Worm (Caenorhabditis elegans) whole organism, mixed stage, embryonic: ENCODE measurements around the gene sdc-3.
A peak's percentile ranks its signal among the peaks of the same experiment; 100 is the strongest.

ENCODE experiments used
- blmp-1 ChIP-seq: fragments of 150-350 bp; optimal IDR thresholded peaks from 2 replicates; lab custom pipeline; 2014; ENCODE audit warnings: missing biosample characterization, missing genetic modification characterization
- ceh-39 ChIP-seq: fragments of 150-350 bp; optimal IDR thresholded peaks from 2 replicates; lab custom pipeline; 2014; ENCODE audit warnings: missing biosample characterization, missing genetic modification characterization
- ces-1 ChIP-seq: fragments of 150-350 bp; optimal IDR thresholded peaks from 2 replicates; lab custom pipeline; 2014; ENCODE audit warnings: missing biosample characterization, missing genetic modification reagents, missing genetic modification characterization
- cnd-1 ChIP-seq: fragments of 200-800 bp; sonication (Bioruptor generic); optimal IDR thresholded peaks from 2 replicates; lab custom pipeline; 2018; ENCODE audit warnings: mild to moderate bottlenecking, missing genetic modification characterization, missing compliant biosample characterization
- drap-1 ChIP-seq: fragments of 200-800 bp; sonication (Bioruptor generic); optimal IDR thresholded peaks from 3 replicates; lab custom pipeline; 2018; ENCODE audit warnings: mild to moderate bottlenecking, missing genetic modification characterization, missing compliant biosample characterization
- elt-1 ChIP-seq: sonication (generic microtip); optimal IDR thresholded peaks from 2 replicates; lab custom pipeline; 2017; ENCODE audit warnings: missing genetic modification characterization, mild to moderate bottlenecking, missing compliant biosample characterization, antibody characterized with exemption, moderate library complexity, borderline replicate concordance; ENCODE audit not compliant: insufficient read depth
- flh-1 ChIP-seq: fragments of 200-800 bp; sonication (Bioruptor generic); optimal IDR thresholded peaks from 2 replicates; lab custom pipeline; 2018; ENCODE audit warnings: mild to moderate bottlenecking, missing genetic modification characterization, moderate library complexity, missing compliant biosample characterization
- hlh-1 ChIP-seq: fragments of 150-350 bp; optimal IDR thresholded peaks from 2 replicates; lab custom pipeline; 2014; ENCODE audit warnings: missing biosample characterization, missing genetic modification reagents, missing genetic modification characterization
- lin-13 ChIP-seq: fragments of 150-350 bp; optimal IDR thresholded peaks from 2 replicates; lab custom pipeline; 2014; ENCODE audit warnings: missing biosample characterization, missing genetic modification characterization
- lin-32 ChIP-seq: fragments of 200-800 bp; sonication (Bioruptor generic); optimal IDR thresholded peaks from 2 replicates; lab custom pipeline; 2018; ENCODE audit warnings: mild to moderate bottlenecking, missing genetic modification characterization, missing compliant biosample characterization
- lsy-2 ChIP-seq: fragments of 150-350 bp; optimal IDR thresholded peaks from 2 replicates; lab custom pipeline; 2014; ENCODE audit warnings: missing biosample characterization, missing genetic modification characterization
- mab-5 ChIP-seq: fragments of 150-350 bp; optimal IDR thresholded peaks from 2 replicates; lab custom pipeline; 2014; ENCODE audit warnings: missing biosample characterization, missing genetic modification characterization
- mep-1 ChIP-seq: fragments of 150-350 bp; optimal IDR thresholded peaks from 2 replicates; lab custom pipeline; 2017; ENCODE audit warnings: missing biosample characterization, missing genetic modification reagents, missing genetic modification characterization, inconsistent platforms
- mls-2 ChIP-seq: sonication (generic microtip); optimal IDR thresholded peaks from 2 replicates; lab custom pipeline; 2016; ENCODE audit warnings: mild to moderate bottlenecking, missing genetic modification characterization, moderate library complexity, missing compliant biosample characterization
- nhr-2 ChIP-seq: fragments of 150-350 bp; optimal IDR thresholded peaks from 2 replicates; lab custom pipeline; 2014; ENCODE audit warnings: missing biosample characterization, missing genetic modification characterization
- nhr-237 ChIP-seq: fragments of 150-350 bp; optimal IDR thresholded peaks from 2 replicates; lab custom pipeline; 2014; ENCODE audit warnings: missing biosample characterization, missing genetic modification characterization
- nhr-28 ChIP-seq: fragments of 150-350 bp; optimal IDR thresholded peaks from 2 replicates; lab custom pipeline; 2014; ENCODE audit warnings: missing biosample characterization, missing genetic modification characterization
- nhr-76 ChIP-seq: sonication (generic microtip); optimal IDR thresholded peaks from 2 replicates; lab custom pipeline; 2017; ENCODE audit warnings: missing biosample characterization, missing genetic modification characterization
- pha-4 ChIP-seq: fragments of 150-350 bp; optimal IDR thresholded peaks from 2 replicates; lab custom pipeline; 2018; ENCODE audit warnings: missing biosample characterization, missing genetic modification reagents, missing genetic modification characterization
- snpc-4 ChIP-seq: fragments of 150-350 bp; optimal IDR thresholded peaks from 2 replicates; lab custom pipeline; 2014; ENCODE audit warnings: missing biosample characterization, missing genetic modification characterization
- sptf-1 ChIP-seq: sonication (generic microtip); optimal IDR thresholded peaks from 2 replicates; lab custom pipeline; 2017; ENCODE audit warnings: mild to moderate bottlenecking, missing genetic modification characterization, moderate library complexity, missing compliant biosample characterization
- tbx-8 ChIP-seq: fragments of 200-800 bp; sonication (Bioruptor generic); optimal IDR thresholded peaks from 2 replicates; lab custom pipeline; 2018; ENCODE audit warnings: mild to moderate bottlenecking, missing genetic modification characterization, moderate library complexity, missing compliant biosample characterization
- unc-120 ChIP-seq: sonication (generic microtip); optimal IDR thresholded peaks from 2 replicates; lab custom pipeline; 2017; ENCODE audit warnings: missing genetic modification characterization, missing compliant biosample characterization; ENCODE audit not compliant: poor library complexity, severe bottlenecking
- unc-39 ChIP-seq: fragments of 150-350 bp; optimal IDR thresholded peaks from 2 replicates; lab custom pipeline; 2014; ENCODE audit warnings: missing biosample characterization, missing genetic modification characterization
- unc-62 ChIP-seq: fragments of 150-350 bp; optimal IDR thresholded peaks from 2 replicates; lab custom pipeline; 2014; ENCODE audit warnings: missing biosample characterization, missing genetic modification reagents, missing genetic modification characterization
- zip-8 ChIP-seq: fragments of 150-350 bp; optimal IDR thresholded peaks from 2 replicates; lab custom pipeline; 2014; ENCODE audit warnings: missing biosample characterization, missing genetic modification characterization
- ztf-11 ChIP-seq: fragments of 150-350 bp; optimal IDR thresholded peaks from 2 replicates; lab custom pipeline; 2014; ENCODE audit warnings: missing biosample characterization, missing genetic modification characterization

sdc-3 gene

ce11 chrV:15074907-15075306 lies 26.9 kb upstream of the sdc-3 start:
- TF ChIP-seq ces-1 (GFP tag; lab: Kevin White, UChicago) (peak; percentile 60), mls-2 (tag; lab: Kevin White, UChicago) (no peak)

- TF ChIP-seq nhr-76 (tag; lab: Kevin White, UChicago) (no peak), unc-39 (tag; lab: Kevin White, UChicago) (no peak), nhr-2 (tag; lab: Kevin White, UChicago) (no peak), lin-13 (tag; lab: Kevin White, UChicago) (no peak), mep-1 (tag; lab: Kevin White, UChicago) (no peak), ces-1 (GFP tag; lab: Kevin White, UChicago) (peak; percentile 95), blmp-1 (tag; lab: Kevin White, UChicago) (no peak), elt-1 (tag; lab: Kevin White, UChicago) (peak; percentile 36), mab-5 (tag; lab: Kevin White, UChicago) (no peak), tbx-8 (GFP tag; lab: Kevin White, UChicago) (no peak), nhr-237 (tag; lab: Kevin White, UChicago) (no peak), mls-2 (tag; lab: Kevin White, UChicago) (no peak), drap-1 (peak; percentile 70)
- TF ChIP-seq, all 35 proteins: peak for 3
Observed at ce11 chrV:15072738-15073137, 24.7 kb upstream of the sdc-3 start.

DNA sequence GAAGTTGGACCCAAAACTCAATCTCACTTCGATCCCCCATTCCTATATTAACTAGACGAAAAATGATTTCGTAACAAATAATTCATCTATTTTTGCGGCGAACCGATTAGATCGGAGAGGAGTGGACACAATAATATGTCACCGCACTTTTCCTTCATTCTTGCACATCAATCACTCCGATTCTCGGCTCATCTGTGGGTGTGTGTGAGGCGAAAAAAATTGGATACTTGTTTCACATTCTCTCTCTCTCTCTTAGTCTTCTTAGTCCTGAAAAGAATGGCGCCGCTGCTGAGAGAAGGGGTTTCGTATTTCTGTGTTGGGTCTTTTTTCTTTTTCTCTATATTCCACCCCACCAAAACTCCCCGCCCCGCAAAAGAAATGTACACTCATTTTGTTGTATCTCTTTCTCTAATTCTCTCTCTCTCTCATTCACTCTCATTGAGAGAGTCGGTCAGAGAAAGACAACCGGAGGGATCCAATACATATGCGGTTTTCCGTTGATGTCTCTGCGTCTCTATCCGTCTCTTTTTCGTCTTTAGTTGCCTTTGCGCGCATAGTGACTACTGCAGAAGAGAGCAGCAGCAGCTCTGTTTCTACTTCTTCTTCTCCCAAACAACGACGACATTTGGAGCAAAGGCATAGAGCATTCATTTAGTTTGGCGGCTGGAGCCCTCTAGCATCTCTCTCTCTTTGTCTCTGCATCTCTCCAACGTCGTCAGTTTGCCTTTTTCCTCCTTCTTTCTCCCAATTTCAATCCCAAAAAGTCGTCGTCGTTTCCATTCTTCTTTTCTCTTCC lies 23.2 kb upstream of the sdc-3 start, which contains the start of gene unc-76:
Gene unc-76, plus strand, starts transcription at position 746 of the 796 bp plus-strand sequence.
- no peak for TF ChIP-seq nhr-28 (tag; lab: Kevin White, UChicago)
- TF ChIP-seq hlh-1 (tag; lab: Kevin White, UChicago), result peak; percentile 62
- TF ChIP-seq nhr-2 (tag; lab: Kevin White, UChicago), result peak; percentile 39
- TF ChIP-seq pha-4, result peak; percentile 79
- no peak for TF ChIP-seq unc-39 (tag; lab: Kevin White, UChicago)
- TF ChIP-seq blmp-1 (tag; lab: Kevin White, UChicago), result no peak
- peak; percentile 44 for TF ChIP-seq mep-1 (tag; lab: Kevin White, UChicago)
- TF ChIP-seq snpc-4 (tag; lab: Kevin White, UChicago), result no peak
- TF ChIP-seq unc-62 (GFP tag; lab: Kevin White, UChicago), result peak; percentile 94
- TF ChIP-seq flh-1 (GFP tag; lab: Kevin White, UChicago), result no peak
- TF ChIP-seq ceh-39, result peak; percentile 65
- TF ChIP-seq lsy-2 (tag; lab: Kevin White, UChicago), result peak; percentile 52
- peak; percentile 57 for TF ChIP-seq mls-2 (tag; lab: Kevin White, UChicago)
- no peak for TF ChIP-seq tbx-8 (GFP tag; lab: Kevin White, UChicago)
- TF ChIP-seq zip-8, result no peak
- TF ChIP-seq ces-1 (GFP tag; lab: Kevin White, UChicago), result peak; percentile 91
- peak; percentile 60 for TF ChIP-seq nhr-237 (tag; lab: Kevin White, UChicago)
- TF ChIP-seq mab-5 (tag; lab: Kevin White, UChicago), result no peak
- peak; percentile 26 for TF ChIP-seq cnd-1
- no peak for TF ChIP-seq lin-32 (GFP tag; lab: Kevin White, UChicago)
- TF ChIP-seq unc-120 (tag; lab: Kevin White, UChicago), result peak; percentile 99
- TF ChIP-seq drap-1, result peak; percentile 80
- peak; percentile 35 for TF ChIP-seq sptf-1
- no peak for TF ChIP-seq ztf-11 (tag; lab: Kevin White, UChicago)

ce11 chrV:15069435-15069985 lies 21.5 kb upstream of the sdc-3 start:
- TF ChIP-seq cnd-1 (no peak), lsy-2 (tag; lab: Kevin White, UChicago) (peak; percentile 82), ces-1 (GFP tag; lab: Kevin White, UChicago) (peak; percentile 87)

DNA sequence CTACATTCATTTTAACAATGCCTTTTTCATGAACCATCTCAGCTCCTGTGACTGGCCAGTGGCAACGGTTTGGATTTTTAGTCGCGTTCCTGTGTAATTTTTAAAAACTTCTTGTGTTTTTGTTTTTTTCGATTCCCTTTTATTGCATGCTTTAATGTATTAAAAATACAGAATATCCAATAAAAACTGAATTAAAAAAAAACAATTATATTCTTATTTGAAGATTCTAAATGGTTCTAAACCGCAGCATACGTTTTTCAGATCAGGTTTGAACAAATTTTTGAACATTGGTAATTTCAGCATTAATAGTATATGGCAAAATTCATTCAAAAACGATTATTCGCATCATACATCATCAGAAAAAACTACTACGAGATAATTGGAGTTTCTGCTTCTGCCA lies 20.4 kb upstream of the sdc-3 start, which contains the start of gene dnj-3:
Gene dnj-3, plus strand, starts transcription at position 301 of the 400 bp plus-strand sequence.
- TF ChIP-seq lin-32 (GFP tag; lab: Kevin White, UChicago) (no peak), lin-13 (tag; lab: Kevin White, UChicago) (no peak)
